Worm (Caenorhabditis elegans): ENCODE data around the gene arx-4.

arx-4 gene

ce11 chrIII:887874-888299 lies 25.8 kb downstream of the arx-4 start (continued):
- TF ChIP-seq aptf-3 (GFP tag; IDR thresholded peaks at IDR 0.05): no peak
- no peak for TF ChIP-seq him-1 (tag; optimal IDR thresholded peaks at IDR 0.05)
- TF ChIP-seq mel-28 (tag; optimal IDR thresholded peaks at IDR 0.05; ENCODE audit: borderline replicate concordance): no peak
- peak; percentile 75 for TF ChIP-seq nhr-80 (tag; optimal IDR thresholded peaks at IDR 0.05)

DNA sequence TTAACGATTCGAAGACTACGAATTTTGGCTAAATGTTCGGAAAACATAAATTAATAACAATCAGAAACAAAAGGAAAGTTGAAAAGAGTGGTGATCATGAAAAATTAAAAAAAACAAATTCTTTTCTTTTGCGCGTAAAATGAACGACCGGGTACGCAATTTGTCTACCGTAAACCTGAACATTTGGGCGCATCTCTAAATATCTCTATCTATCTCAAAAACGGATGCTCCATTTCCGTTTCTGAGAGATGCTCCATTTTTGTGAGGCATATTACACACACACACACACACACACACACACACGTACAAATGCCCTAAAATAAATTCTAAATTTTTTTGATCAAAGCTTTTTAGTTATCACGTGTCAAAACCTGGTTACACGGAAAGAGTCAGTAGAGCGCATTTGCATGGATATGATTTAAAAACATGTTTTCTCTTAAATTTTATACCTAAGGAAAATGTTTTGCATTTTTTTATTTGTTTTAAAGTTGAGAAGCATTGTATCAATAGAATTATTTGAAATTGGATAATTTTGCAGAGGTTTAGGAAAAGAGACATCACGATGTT lies 27.0 kb downstream of the arx-4 start:
- TF ChIP-seq nhr-90 (tag; optimal IDR thresholded peaks at IDR 0.05) (no peak), efl-1 (GFP tag; optimal IDR thresholded peaks at IDR 0.05) (peak; percentile 10), attf-5 (GFP tag; optimal IDR thresholded peaks at IDR 0.05) (peak; percentile 30), lsl-1 (GFP tag; optimal IDR thresholded peaks at IDR 0.05) (peak; percentile 64)

- peak; percentile 27 for TF ChIP-seq snpc-3.4 (tag; optimal IDR thresholded peaks at IDR 0.05)
- peak; percentile 76 for TF ChIP-seq nhr-80 (tag; optimal IDR thresholded peaks at IDR 0.05)
- TF ChIP-seq unc-130 (GFP tag; optimal IDR thresholded peaks at IDR 0.05): no peak
Measured at ce11 chrIII:891014-891413, 28.9 kb downstream of the arx-4 start, which contains the start of gene T24C4.10. TSS of gene T24C4.10 (minus strand) at chrIII:891243.

- no peak for TF ChIP-seq ztf-3 (GFP tag; optimal IDR thresholded peaks at IDR 0.05)
- no peak for TF ChIP-seq ztf-22 (GFP tag; optimal IDR thresholded peaks at IDR 0.05)
- no peak for TF ChIP-seq B0035.1 (tag; optimal IDR thresholded peaks at IDR 0.05)
- no peak for TF ChIP-seq F33H1.4 (GFP tag; IDR thresholded peaks at IDR 0.05)
- no peak for TF ChIP-seq egl-18 (GFP tag; IDR thresholded peaks at IDR 0.05)
- TF ChIP-seq nhr-179 (tag; optimal IDR thresholded peaks at IDR 0.05): no peak
- TF ChIP-seq ztf-6 (GFP tag; IDR thresholded peaks at IDR 0.05): no peak
- no peak for TF ChIP-seq pha-4 (tag; optimal IDR thresholded peaks at IDR 0.05)
- TF ChIP-seq Y79H2A.3 (GFP tag; conservative IDR thresholded peaks at IDR 0.05): no peak
- no peak for TF ChIP-seq snpc-3.4 (tag; optimal IDR thresholded peaks at IDR 0.05)
- no peak for TF ChIP-seq F52B5.7 (tag; optimal IDR thresholded peaks at IDR 0.05)
- no peak for TF ChIP-seq efl-1 (GFP tag; optimal IDR thresholded peaks at IDR 0.05)
- TF ChIP-seq tlf-1 (GFP tag; optimal IDR thresholded peaks at IDR 0.05): no peak
- TF ChIP-seq Y95B8A.8 (GFP tag; IDR thresholded peaks at IDR 0.05): no peak
- TF ChIP-seq athp-1 (tag; optimal IDR thresholded peaks at IDR 0.05): no peak
- no peak for TF ChIP-seq unc-130 (GFP tag; optimal IDR thresholded peaks at IDR 0.05)
- TF ChIP-seq ama-1 (optimal IDR thresholded peaks at IDR 0.05): no peak
- no peak for TF ChIP-seq ama-1 (GFP tag; optimal IDR thresholded peaks at IDR 0.05)
- TF ChIP-seq F55B11.4 (tag; optimal IDR thresholded peaks at IDR 0.05; ENCODE audit: borderline replicate concordance, insufficient read depth): no peak
- no peak for TF ChIP-seq sptf-2 (GFP tag; optimal IDR thresholded peaks at IDR 0.05)
Measured at ce11 chrIII:895525-895924, 33.4 kb downstream of the arx-4 start, which contains the start of the genes ztf-18 and F23H11.2. TSS of gene ztf-18 (minus strand) at chrIII:895712. TSS of gene F23H11.2 (plus strand) at chrIII:895747.

- TF ChIP-seq attf-5 (GFP tag; optimal IDR thresholded peaks at IDR 0.05) (no peak), lag-1 (GFP tag; IDR thresholded peaks at IDR 0.05) (0 out of 2 replicates have a peak, but pooled peaks have one; percentile 40)
Measured at ce11 chrIII:896904-897303, 34.8 kb downstream of the arx-4 start.

ce11 chrIII:900134-900533 lies 38.0 kb downstream of the arx-4 start:
- TF ChIP-seq B0019.2 (GFP tag; conservative IDR thresholded peaks at IDR 0.05) (no peak), ccch-3 (GFP tag; optimal IDR thresholded peaks at IDR 0.05) (no peak), ztf-22 (GFP tag; optimal IDR thresholded peaks at IDR 0.05) (no peak), ceh-40 (GFP tag; IDR thresholded peaks at IDR 0.05) (no peak), Y56A3A.18 (GFP tag; IDR thresholded peaks at IDR 0.05) (no peak), pha-4 (tag; optimal IDR thresholded peaks at IDR 0.05) (no peak), bed-2 (GFP tag; IDR thresholded peaks at IDR 0.05) (no peak), Y53G8AR.9 (GFP tag; conservative IDR thresholded peaks at IDR 0.05) (0 out of 2 replicates have a peak, but pooled peaks have one; percentile 62), ZK185.1 (tag; optimal IDR thresholded peaks at IDR 0.05; ENCODE audit: poor library complexity, severe bottlenecking) (no peak), bed-1 (GFP tag; IDR thresholded peaks at IDR 0.05) (no peak), sdz-38 (tag; optimal IDR thresholded peaks at IDR 0.05) (no peak), hrde-1 (tag; optimal IDR thresholded peaks at IDR 0.05; ENCODE audit: borderline replicate concordance) (no peak), unc-130 (GFP tag; optimal IDR thresholded peaks at IDR 0.05) (no peak), F23B12.7 (tag; optimal IDR thresholded peaks at IDR 0.05; ENCODE audit: insufficient read depth) (no peak), rpc-1 (optimal IDR thresholded peaks at IDR 0.05) (no peak), rpc-1 (tag; optimal IDR thresholded peaks at IDR 0.05) (no peak)
